Fruit fly (Drosophila melanogaster): ENCODE measurements around the gene CG33641.

The CG33641 gene

DNA sequence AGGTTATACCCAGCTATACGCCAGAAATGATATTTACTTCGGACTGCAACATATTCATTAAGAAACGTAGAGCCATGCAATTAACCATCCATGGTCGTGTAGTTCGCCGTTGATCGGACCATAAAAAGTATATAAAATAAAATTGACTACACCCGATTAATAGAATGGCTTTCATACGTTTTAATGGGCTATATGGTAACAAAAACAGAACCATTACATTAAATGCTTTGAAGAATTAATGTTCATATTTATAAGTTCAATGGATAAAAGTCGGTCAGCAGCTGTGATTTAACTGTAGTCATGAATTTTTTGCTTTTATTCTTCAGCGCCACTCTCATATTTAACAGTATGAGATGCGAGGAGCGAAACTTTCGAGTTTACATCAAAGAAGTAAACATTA lies 3.7 kb downstream of the CG33641 start, which contains the start of gene CG33645:
TSS of gene CG33645 (plus strand) at position 301 of the 400 bp plus-strand sequence.
- TF ChIP-seq dsf (GFP tag; optimal IDR thresholded peaks at IDR 0.05; ENCODE audit: borderline replicate concordance) (no peak), lola (GFP tag; optimal IDR thresholded peaks at IDR 0.05) (no peak), dmrt93B (GFP tag; optimal IDR thresholded peaks at IDR 0.05) (no peak), pan (optimal IDR thresholded peaks at IDR 0.05) (no peak), Dif (GFP tag; optimal IDR thresholded peaks at IDR 0.05; ENCODE audit: partially characterized antibody) (no peak), jim (GFP tag; optimal IDR thresholded peaks at IDR 0.05) (no peak), tai (GFP tag; optimal IDR thresholded peaks at IDR 0.05) (no peak), Rel (GFP tag; optimal IDR thresholded peaks at IDR 0.05) (no peak), Rel (tag; optimal IDR thresholded peaks at IDR 0.05) (no peak), Hnf4 (GFP tag; optimal IDR thresholded peaks at IDR 0.05) (no peak), HLH106 (tag; optimal IDR thresholded peaks at IDR 0.05) (no peak), Mio (GFP tag; optimal IDR thresholded peaks at IDR 0.05) (no peak), Myc (optimal IDR thresholded peaks at IDR 0.05) (no peak)

DNA sequence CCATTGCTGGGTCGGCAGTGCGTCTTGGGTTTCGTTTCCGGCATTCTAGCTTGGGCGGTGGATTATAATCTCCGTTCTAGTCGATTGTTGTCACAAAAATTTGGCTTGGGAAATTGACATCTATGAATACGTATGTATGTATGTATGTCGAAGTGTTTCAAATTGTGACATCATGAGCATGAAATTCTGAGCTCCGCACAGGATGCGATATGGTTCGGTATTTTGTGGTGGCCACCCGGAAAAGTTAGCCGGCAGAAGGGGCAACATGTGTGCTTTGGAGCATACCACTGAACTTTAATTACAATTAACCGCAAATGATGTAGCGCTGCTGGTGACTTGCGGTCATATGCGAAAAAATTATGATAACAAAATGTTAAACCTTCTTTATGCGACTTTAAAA lies 6.8 kb downstream of the CG33641 start, which contains the start of gene CG15638:
TSS of gene CG15638 (minus strand) at position 101 of the 400 bp plus-strand sequence.
- no peak for TF ChIP-seq OdsH (GFP tag; optimal IDR thresholded peaks at IDR 0.05)
- TF ChIP-seq dmrt93B (GFP tag; optimal IDR thresholded peaks at IDR 0.05), result no peak
- no peak for TF ChIP-seq br (GFP tag; optimal IDR thresholded peaks at IDR 0.05)
- TF ChIP-seq brk (GFP tag; optimal IDR thresholded peaks at IDR 0.05), result no peak

DNA sequence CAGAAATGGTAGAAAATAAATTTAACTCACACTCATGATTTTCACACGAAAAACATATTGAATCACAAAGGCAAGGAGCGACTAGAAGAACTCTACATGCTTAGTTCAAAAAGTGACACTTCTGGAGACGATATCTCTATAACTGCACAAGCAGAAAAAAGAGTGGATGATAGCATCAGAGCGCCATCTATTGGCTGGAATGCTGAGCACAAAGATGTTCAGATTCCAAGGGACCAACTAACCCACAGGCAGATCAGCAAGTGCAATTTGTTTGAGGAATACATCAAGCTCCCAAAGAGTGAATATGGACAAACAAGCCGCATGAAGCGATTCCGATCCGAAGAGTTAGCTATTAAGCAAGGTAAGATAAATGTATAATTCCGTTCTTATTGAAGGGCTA lies 11.9 kb downstream of the CG33641 start, which contains the start of gene CG16852:
TSS of gene CG16852 (plus strand) at position 48 of the 400 bp plus-strand sequence.
- TF ChIP-seq Hr83 (GFP tag; optimal IDR thresholded peaks at IDR 0.05; ENCODE audit: poor library complexity, severe bottlenecking) (no peak), jim (GFP tag; optimal IDR thresholded peaks at IDR 0.05) (no peak), Hnf4 (GFP tag; optimal IDR thresholded peaks at IDR 0.05) (no peak), h (GFP tag; optimal IDR thresholded peaks at IDR 0.05) (no peak), lola (GFP tag; optimal IDR thresholded peaks at IDR 0.05) (no peak), foxo (GFP tag; optimal IDR thresholded peaks at IDR 0.05) (no peak), GATAd (GFP tag; optimal IDR thresholded peaks at IDR 0.05) (no peak), Hr78 (GFP tag; optimal IDR thresholded peaks at IDR 0.05) (no peak), Dfd (GFP tag; optimal IDR thresholded peaks at IDR 0.05) (no peak)

DNA sequence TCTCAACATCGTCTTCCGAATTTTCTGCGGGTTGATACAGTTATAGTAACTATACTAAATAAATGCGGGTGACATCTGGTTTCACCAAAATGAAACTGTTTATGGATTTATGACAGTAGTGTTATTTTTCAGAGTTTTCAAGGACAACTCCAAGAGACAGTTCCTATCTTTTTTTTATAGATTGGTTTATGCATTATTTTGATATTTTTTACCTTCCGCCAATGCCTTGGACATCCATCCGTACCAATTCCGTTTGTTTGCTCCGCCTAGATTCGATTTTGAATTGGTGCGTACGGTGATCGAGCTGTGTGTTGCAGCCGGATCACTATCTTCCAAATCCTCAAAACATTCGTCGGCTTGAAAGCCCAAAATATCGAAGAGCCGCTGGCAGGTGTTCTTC lies 13.1 kb downstream of the CG33641 start, which contains the start of gene CG16853:
TSS of gene CG16853 (plus strand) at position 301 of the 400 bp plus-strand sequence.
- no peak for TF ChIP-seq psq (GFP tag; optimal IDR thresholded peaks at IDR 0.05)
- TF ChIP-seq Hnf4 (GFP tag; optimal IDR thresholded peaks at IDR 0.05), result no peak
- TF ChIP-seq sage (GFP tag; optimal IDR thresholded peaks at IDR 0.05), result no peak
- TF ChIP-seq dmrt93B (GFP tag; optimal IDR thresholded peaks at IDR 0.05), result no peak
- no peak for TF ChIP-seq Sp1 (GFP tag; optimal IDR thresholded peaks at IDR 0.05)
- no peak for TF ChIP-seq lola (GFP tag; optimal IDR thresholded peaks at IDR 0.05)
- TF ChIP-seq CrebA (GFP tag; optimal IDR thresholded peaks at IDR 0.05; ENCODE audit: borderline replicate concordance), result no peak
- no peak for TF ChIP-seq pan (optimal IDR thresholded peaks at IDR 0.05)
- TF ChIP-seq h (GFP tag; optimal IDR thresholded peaks at IDR 0.05), result no peak
- TF ChIP-seq br (GFP tag; optimal IDR thresholded peaks at IDR 0.05), result no peak
- no peak for TF ChIP-seq Vsx2 (GFP tag; optimal IDR thresholded peaks at IDR 0.05; ENCODE audit: partially characterized antibody)
- TF ChIP-seq Dfd (GFP tag; optimal IDR thresholded peaks at IDR 0.05), result no peak
- TF ChIP-seq Rel (GFP tag; optimal IDR thresholded peaks at IDR 0.05), result no peak
- no peak for TF ChIP-seq Rel (tag; optimal IDR thresholded peaks at IDR 0.05)
- no peak for TF ChIP-seq Dif (GFP tag; optimal IDR thresholded peaks at IDR 0.05; ENCODE audit: partially characterized antibody)
- TF ChIP-seq jim (GFP tag; optimal IDR thresholded peaks at IDR 0.05), result no peak
- TF ChIP-seq CG32264 (GFP tag; optimal IDR thresholded peaks at IDR 0.05), result no peak
- no peak for TF ChIP-seq rgr (GFP tag; optimal IDR thresholded peaks at IDR 0.05)
- no peak for TF ChIP-seq Hr83 (GFP tag; optimal IDR thresholded peaks at IDR 0.05; ENCODE audit: poor library complexity, severe bottlenecking)
- TF ChIP-seq ey (GFP tag; optimal IDR thresholded peaks at IDR 0.05), result no peak

DNA sequence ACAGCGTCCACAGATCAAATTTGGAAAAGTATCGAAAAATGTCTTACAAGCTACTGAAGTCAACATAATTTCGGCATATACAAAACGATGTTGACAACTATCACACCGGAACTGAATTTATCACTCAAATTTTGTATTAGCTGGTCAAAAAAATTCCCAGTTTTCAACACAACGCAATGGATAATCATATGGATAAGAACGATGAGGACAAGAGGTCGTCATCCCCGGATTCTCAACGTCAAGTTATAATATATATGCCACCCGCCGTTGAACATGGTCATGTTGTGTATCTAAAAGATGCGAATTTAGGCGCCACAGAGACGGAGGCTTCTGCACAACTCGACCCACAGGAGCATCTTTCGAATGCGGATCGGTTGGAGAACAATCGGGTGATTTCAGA lies 13.6 kb downstream of the CG33641 start, which contains the start of gene CG9263:
TSS of gene CG9263 (minus strand) at position 101 of the 400 bp plus-strand sequence.
- TF ChIP-seq foxo (GFP tag; optimal IDR thresholded peaks at IDR 0.05) (no peak), Mio (GFP tag; optimal IDR thresholded peaks at IDR 0.05) (no peak), Sp1 (GFP tag; optimal IDR thresholded peaks at IDR 0.05) (no peak), h (GFP tag; optimal IDR thresholded peaks at IDR 0.05) (no peak), dl (GFP tag; optimal IDR thresholded peaks at IDR 0.05; ENCODE audit: insufficient read depth in 1 of 2, partially characterized antibody in 2 of 2) (no peak)

Data from whole organism, wandering third instar larva.